Fruit fly (Drosophila melanogaster) whole organism: ENCODE measurements around the gene shps.

Source experiments
- CG8478 ChIP-seq: fragments of >200 bp; optimal IDR thresholded peaks from 2 replicates; lab custom pipeline; 2018; ENCODE audit warnings: inconsistent platforms
- Dll ChIP-seq: fragments of >200 bp; optimal IDR thresholded peaks from 2 replicates; lab custom pipeline; 2017
- EcR ChIP-seq, 2 experiments: fragments of >200 bp; optimal IDR thresholded peaks; 2 replicates each; lab custom pipeline; 2017; ENCODE audit warnings: missing biosample characterization in 2 of 2, missing genetic modification characterization in 2 of 2, missing genetic modification reagents in 2 of 2
- pan ChIP-seq: fragments of >200 bp; optimal IDR thresholded peaks from 2 replicates; lab custom pipeline; 2017
- psq ChIP-seq: fragments of >200 bp; optimal IDR thresholded peaks from 2 replicates; lab custom pipeline; 2017
- usp ChIP-seq: fragments of >200 bp; optimal IDR thresholded peaks from 2 replicates; lab custom pipeline; 2017; ENCODE audit warnings: missing biosample characterization, missing genetic modification characterization, mixed read lengths

Gene shps

dm6 chr3R:24279291-24279690 lies at the start of gene shps:
Gene shps (plus strand): TSS chr3R:24279572.
- TF ChIP-seq EcR (GFP tag; optimal IDR thresholded peaks at IDR 0.05; lab: Kevin White, UChicago) (no peak), usp (GFP tag; lab: Kevin White, UChicago) (no peak)

- no peak for TF ChIP-seq psq (lab: Kevin White, UChicago)
- no peak for TF ChIP-seq Dll (lab: Kevin White, UChicago)
- no peak for TF ChIP-seq usp (GFP tag; lab: Kevin White, UChicago)
- TF ChIP-seq EcR (GFP tag; optimal IDR thresholded peaks at IDR 0.05; lab: Kevin White, UChicago), result no peak
- no peak for TF ChIP-seq CG8478 (lab: Kevin White, UChicago)
- TF ChIP-seq pan (lab: Kevin White, UChicago), result no peak
These were observed 49.4 kb upstream of the shps start, which contains the start of gene Spase22-23 for dm6 chr3R:24229870-24230422. Gene Spase22-23 (minus strand): TSS chr3R:24230035.

dm6 chr3R:24230423-24231205 lies 48.8 kb upstream of the shps start, which contains the start of gene mask:
Gene mask (plus strand): TSS chr3R:24230562.
- TF ChIP-seq usp (GFP tag; lab: Kevin White, UChicago), result no peak
- TF ChIP-seq CG8478 (lab: Kevin White, UChicago), result peak; percentile 59

dm6 chr3R:24231206-24231502 lies 48.2 kb upstream of the shps start:
- TF ChIP-seq usp (GFP tag; lab: Kevin White, UChicago) (no peak), CG8478 (lab: Kevin White, UChicago) (no peak), psq (lab: Kevin White, UChicago) (no peak), EcR (GFP tag; optimal IDR thresholded peaks at IDR 0.05; lab: Kevin White, UChicago) (no peak), pan (lab: Kevin White, UChicago) (no peak), Dll (lab: Kevin White, UChicago) (no peak)

dm6 chr3R:24231914-24232313 lies 47.5 kb upstream of the shps start:
- TF ChIP-seq EcR (GFP tag; optimal IDR thresholded peaks at IDR 0.05; lab: Kevin White, UChicago) (no peak), psq (lab: Kevin White, UChicago) (no peak), CG8478 (lab: Kevin White, UChicago) (no peak), Dll (lab: Kevin White, UChicago) (no peak), pan (lab: Kevin White, UChicago) (no peak), usp (GFP tag; lab: Kevin White, UChicago) (no peak)

- TF ChIP-seq CG8478 (lab: Kevin White, UChicago) (peak; percentile 19), Dll (lab: Kevin White, UChicago) (no peak)
These were observed 45.8 kb upstream of the shps start for dm6 chr3R:24233366-24234161.

dm6 chr3R:24234162-24234529 lies 45.2 kb upstream of the shps start:
- no peak for TF ChIP-seq EcR (GFP tag; optimal IDR thresholded peaks at IDR 0.05; lab: Kevin White, UChicago)
- no peak for TF ChIP-seq pan (lab: Kevin White, UChicago)
- TF ChIP-seq CG8478 (lab: Kevin White, UChicago), result no peak
- no peak for TF ChIP-seq usp (GFP tag; lab: Kevin White, UChicago)
- TF ChIP-seq Dll (lab: Kevin White, UChicago), result no peak
- TF ChIP-seq psq (lab: Kevin White, UChicago), result no peak

dm6 chr3R:24234721-24235120 lies 44.7 kb upstream of the shps start:
- TF ChIP-seq psq (lab: Kevin White, UChicago) (no peak), pan (lab: Kevin White, UChicago) (no peak), Dll (lab: Kevin White, UChicago) (no peak), EcR (GFP tag; optimal IDR thresholded peaks at IDR 0.05; lab: Kevin White, UChicago) (no peak), CG8478 (lab: Kevin White, UChicago) (no peak), usp (GFP tag; lab: Kevin White, UChicago) (no peak)

- TF ChIP-seq usp (GFP tag; lab: Kevin White, UChicago) (no peak), EcR (GFP tag; optimal IDR thresholded peaks at IDR 0.05; lab: Kevin White, UChicago) (no peak), Dll (lab: Kevin White, UChicago) (no peak), CG8478 (lab: Kevin White, UChicago) (no peak)
These were observed 26.9 kb upstream of the shps start, which contains the start of gene beta-PheRS for dm6 chr3R:24252494-24252893. Gene beta-PheRS (minus strand): TSS chr3R:24252679.

- TF ChIP-seq pan (lab: Kevin White, UChicago) (no peak), usp (GFP tag; lab: Kevin White, UChicago) (no peak), psq (lab: Kevin White, UChicago) (no peak), CG8478 (lab: Kevin White, UChicago) (no peak), Dll (lab: Kevin White, UChicago) (no peak), EcR (GFP tag; optimal IDR thresholded peaks at IDR 0.05; lab: Kevin White, UChicago) (no peak)
These were observed 21.0 kb upstream of the shps start for dm6 chr3R:24258333-24258732.

- TF ChIP-seq Dll (lab: Kevin White, UChicago) (peak; percentile 81), pan (lab: Kevin White, UChicago) (no peak)
These were observed 19.9 kb upstream of the shps start for dm6 chr3R:24259278-24260040.
